Fruit fly (Drosophila melanogaster) whole organism, embryonic: Measurements from ENCODE around the gene robo3.

Experiments used
- Blimp-1 ChIP-seq: fragments of 200-800 bp; sonication (Bioruptor generic); optimal IDR thresholded peaks from 3 replicates; lab custom pipeline; 2018; ENCODE audit warnings: missing biosample characterization, missing genetic modification characterization, mild to moderate bottlenecking, moderate library complexity, missing genetic modification reagents
- CG10366 ChIP-seq: fragments of 200-800 bp; sonication (Bioruptor generic); IDR thresholded peaks from 2 replicates; pipeline ENCODE4 v1.3.6; 2022; ENCODE audit warnings: missing biosample characterization, missing genetic modification characterization
- CG10431 ChIP-seq: fragments of 200-800 bp; sonication (Bioruptor generic); optimal IDR thresholded peaks from 3 replicates; lab custom pipeline; 2018; ENCODE audit warnings: missing biosample characterization, mild to moderate bottlenecking, missing genetic modification characterization
- CG12071 ChIP-seq: fragments of 200-800 bp; sonication (Bioruptor generic); optimal IDR thresholded peaks from 3 replicates; lab custom pipeline; 2018; ENCODE audit warnings: missing biosample characterization, mild to moderate bottlenecking, missing genetic modification characterization
- CG12104 ChIP-seq: fragments of 200-800 bp; sonication (Bioruptor generic); optimal IDR thresholded peaks from 3 replicates; lab custom pipeline; 2016; ENCODE audit warnings: missing biosample characterization, missing genetic modification characterization
- CG12155 ChIP-seq: fragments of 200-800 bp; sonication (Bioruptor generic); optimal IDR thresholded peaks from 3 replicates; lab custom pipeline; 2016; ENCODE audit warnings: missing biosample characterization, missing genetic modification characterization
- CG13123 ChIP-seq: fragments of 200-800 bp; sonication (Bioruptor generic); optimal IDR thresholded peaks from 2 replicates; lab custom pipeline; 2016; ENCODE audit warnings: missing biosample characterization, missing genetic modification characterization
- CG14710 ChIP-seq: fragments of 200-800 bp; sonication (Bioruptor generic); optimal IDR thresholded peaks from 3 replicates; lab custom pipeline; 2019; ENCODE audit warnings: missing biosample characterization, mild to moderate bottlenecking, missing genetic modification characterization, moderate library complexity
- CG15011 ChIP-seq: fragments of 200-800 bp; sonication (Bioruptor generic); optimal IDR thresholded peaks from 3 replicates; lab custom pipeline; 2018; ENCODE audit warnings: missing biosample characterization, mild to moderate bottlenecking, missing genetic modification characterization
- CG15269 ChIP-seq: fragments of 200-800 bp; sonication (Bioruptor generic); optimal IDR thresholded peaks from 2 replicates; lab custom pipeline; 2018; ENCODE audit warnings: missing biosample characterization, mild to moderate bottlenecking, missing genetic modification characterization, moderate library complexity
- CG17359 ChIP-seq: fragments of 200-800 bp; sonication (Bioruptor generic); optimal IDR thresholded peaks from 3 replicates; lab custom pipeline; 2018; ENCODE audit warnings: missing biosample characterization, mild to moderate bottlenecking, missing genetic modification characterization, moderate library complexity
- CG1792 ChIP-seq: fragments of 200-800 bp; sonication (Bioruptor generic); optimal IDR thresholded peaks from 2 replicates; lab custom pipeline; 2016; ENCODE audit warnings: missing biosample characterization, missing genetic modification characterization
- CG1832 ChIP-seq: fragments of 200-800 bp; sonication (Bioruptor generic); optimal IDR thresholded peaks from 2 replicates; lab custom pipeline; 2017; ENCODE audit warnings: missing biosample characterization, mild to moderate bottlenecking, missing genetic modification characterization, inconsistent platforms
- CG2129 ChIP-seq: fragments of 200-800 bp; sonication (Bioruptor generic); IDR thresholded peaks from 2 replicates; pipeline ENCODE4 v1.3.6; 2022; ENCODE audit warnings: missing biosample characterization, missing genetic modification characterization; ENCODE audit not compliant: partially characterized antibody
- CG2889 ChIP-seq: fragments of 200-800 bp; sonication (Bioruptor generic); IDR thresholded peaks from 3 replicates; pipeline ENCODE4 v1.3.6; 2022; ENCODE audit warnings: missing biosample characterization, missing genetic modification characterization
- CG30020 ChIP-seq: fragments of 200-800 bp; optimal IDR thresholded peaks from 2 replicates; lab custom pipeline; 2019; ENCODE audit warnings: missing biosample characterization, mild to moderate bottlenecking, missing genetic modification characterization, moderate library complexity
- CG30431 ChIP-seq: fragments of 200-800 bp; sonication (Bioruptor generic); optimal IDR thresholded peaks from 2 replicates; lab custom pipeline; 2017; ENCODE audit warnings: missing biosample characterization, missing genetic modification characterization
- CG34422 ChIP-seq: fragments of 200-800 bp; sonication (Bioruptor generic); IDR thresholded peaks from 3 replicates; pipeline ENCODE4 v1.3.6; 2022; ENCODE audit warnings: missing biosample characterization, missing genetic modification characterization
- CG4820 ChIP-seq: fragments of 200-800 bp; sonication (Bioruptor generic); optimal IDR thresholded peaks from 3 replicates; lab custom pipeline; 2016; ENCODE audit warnings: missing biosample characterization, missing genetic modification characterization
- CG4854 ChIP-seq: fragments of 200-800 bp; sonication (Bioruptor generic); optimal IDR thresholded peaks from 2 replicates; lab custom pipeline; 2016; ENCODE audit warnings: missing biosample characterization, missing genetic modification characterization, inconsistent platforms
- CG6765 ChIP-seq: fragments of 200-800 bp; sonication (Bioruptor generic); optimal IDR thresholded peaks from 3 replicates; lab custom pipeline; 2017; ENCODE audit warnings: missing biosample characterization, mild to moderate bottlenecking, missing genetic modification characterization
- CG7271 ChIP-seq: fragments of 200-800 bp; sonication (Bioruptor generic); optimal IDR thresholded peaks from 2 replicates; lab custom pipeline; 2018; ENCODE audit warnings: missing biosample characterization, mild to moderate bottlenecking, missing genetic modification characterization, moderate library complexity
- CG8281 ChIP-seq: fragments of 200-800 bp; sonication (Bioruptor generic); optimal IDR thresholded peaks from 2 replicates; lab custom pipeline; 2018; ENCODE audit warnings: missing biosample characterization, mild to moderate bottlenecking, missing genetic modification characterization, moderate library complexity
- Dek ChIP-seq: fragments of 200-800 bp; sonication (Bioruptor generic); optimal IDR thresholded peaks from 3 replicates; lab custom pipeline; 2019; ENCODE audit warnings: missing biosample characterization, mild to moderate bottlenecking, missing genetic modification characterization, moderate library complexity
- Dfd ChIP-seq, 2 experiments: fragments of >200 bp; optimal IDR thresholded peaks; 2 replicates each; lab custom pipeline; 2017; ENCODE audit warnings: missing biosample characterization in 2 of 2, missing genetic modification characterization in 2 of 2
- Doc2 ChIP-seq: fragments of 200-800 bp; sonication (Bioruptor generic); IDR thresholded peaks from 2 replicates; pipeline ENCODE4 v1.3.6; 2022; ENCODE audit warnings: missing biosample characterization, missing genetic modification characterization
- Eip74EF ChIP-seq, 2 experiments: fragments of 200-800 bp in 1 of 2; fragments of >200 bp in 1 of 2; sonication (Bioruptor generic) in 1 of 2; optimal IDR thresholded peaks; 2 replicates each; lab custom pipeline; 2017 to 2019; ENCODE audit warnings: missing biosample characterization in 2 of 2, missing genetic modification characterization in 2 of 2, mild to moderate bottlenecking in 1 of 2, moderate library complexity in 1 of 2
- Elba2 ChIP-seq: fragments of 200-800 bp; sonication (Bioruptor generic); optimal IDR thresholded peaks from 3 replicates; lab custom pipeline; 2016; ENCODE audit warnings: missing biosample characterization, missing genetic modification characterization
- MESR4 ChIP-seq: fragments of 200-800 bp; sonication (Bioruptor generic); optimal IDR thresholded peaks from 2 replicates; lab custom pipeline; 2018; ENCODE audit warnings: missing biosample characterization, mild to moderate bottlenecking, missing genetic modification characterization, moderate library complexity
- Sox102F ChIP-seq: fragments of 200-800 bp; sonication (Bioruptor generic); optimal IDR thresholded peaks from 2 replicates; lab custom pipeline; 2018; ENCODE audit warnings: missing biosample characterization, mild to moderate bottlenecking, missing genetic modification characterization, moderate library complexity
- Vsx1 ChIP-seq: fragments of 200-800 bp; sonication (Bioruptor generic); optimal IDR thresholded peaks from 2 replicates; lab custom pipeline; 2017; ENCODE audit warnings: missing biosample characterization, mild to moderate bottlenecking, missing genetic modification characterization, missing genetic modification reagents
- cg ChIP-seq: fragments of 200-800 bp; sonication (Bioruptor generic); optimal IDR thresholded peaks from 3 replicates; lab custom pipeline; 2019; ENCODE audit warnings: missing biosample characterization, mild to moderate bottlenecking, missing genetic modification characterization, moderate library complexity
- danr ChIP-seq: fragments of 200-800 bp; sonication (Bioruptor generic); IDR thresholded peaks from 2 replicates; pipeline ENCODE4 v1.3.6; 2022; ENCODE audit warnings: missing biosample characterization, missing genetic modification characterization
- dimm ChIP-seq: fragments of 200-800 bp; sonication (Bioruptor generic); IDR thresholded peaks from 2 replicates; pipeline ENCODE4 v1.3.6; 2022; ENCODE audit warnings: missing biosample characterization, missing genetic modification characterization
- emc ChIP-seq: fragments of 200-800 bp; sonication (Bioruptor generic); optimal IDR thresholded peaks from 2 replicates; lab custom pipeline; 2016; ENCODE audit warnings: missing biosample characterization, missing genetic modification characterization
- exex ChIP-seq: fragments of 200-800 bp; sonication (Bioruptor generic); optimal IDR thresholded peaks from 4 replicates; lab custom pipeline; 2018; ENCODE audit warnings: missing biosample characterization, mild to moderate bottlenecking, missing genetic modification characterization, moderate library complexity
- ftz-f1 ChIP-seq: fragments of 200-800 bp; sonication (Bioruptor generic); optimal IDR thresholded peaks from 2 replicates; lab custom pipeline; 2016; ENCODE audit warnings: missing biosample characterization, missing genetic modification characterization
- gsb ChIP-seq: fragments of 200-800 bp; sonication (Bioruptor generic); IDR thresholded peaks from 2 replicates; pipeline ENCODE4 v1.3.6; 2022; ENCODE audit warnings: missing biosample characterization, missing genetic modification characterization
- gsb-n ChIP-seq: fragments of 200-800 bp; sonication (Bioruptor generic); optimal IDR thresholded peaks from 3 replicates; lab custom pipeline; 2018; ENCODE audit warnings: missing biosample characterization, mild to moderate bottlenecking, missing genetic modification characterization
- lmd ChIP-seq: fragments of 200-800 bp; sonication (Bioruptor generic); IDR thresholded peaks from 2 replicates; pipeline ENCODE4 v1.3.6; 2022; ENCODE audit warnings: missing biosample characterization, missing genetic modification characterization
- luna ChIP-seq: fragments of 200-800 bp; sonication (Bioruptor generic); optimal IDR thresholded peaks from 2 replicates; lab custom pipeline; 2016; ENCODE audit warnings: missing biosample characterization, missing genetic modification characterization
- maf-S ChIP-seq: fragments of 200-800 bp; sonication (Bioruptor generic); optimal IDR thresholded peaks from 2 replicates; lab custom pipeline; 2016; ENCODE audit warnings: missing biosample characterization, missing genetic modification characterization
- nerfin-2 ChIP-seq: fragments of 200-800 bp; sonication (Bioruptor generic); IDR thresholded peaks from 2 replicates; pipeline ENCODE4 v1.3.6; 2022; ENCODE audit warnings: missing biosample characterization, missing genetic modification characterization; ENCODE audit not compliant: partially characterized antibody
- onecut ChIP-seq: fragments of 200-800 bp; sonication (Bioruptor generic); IDR thresholded peaks from 2 replicates; pipeline ENCODE4 v1.3.6; 2022; ENCODE audit warnings: missing biosample characterization, missing genetic modification characterization
- sna ChIP-seq: fragments of 200-800 bp; sonication (Bioruptor generic); IDR thresholded peaks from 2 replicates; pipeline ENCODE4 v1.3.6; 2022; ENCODE audit warnings: missing biosample characterization, missing genetic modification characterization; ENCODE audit not compliant: partially characterized antibody
- stc ChIP-seq: fragments of 200-800 bp; sonication (Bioruptor generic); IDR thresholded peaks from 2 replicates; pipeline ENCODE4 v1.3.6; 2022; ENCODE audit warnings: missing biosample characterization, missing genetic modification characterization
- sug ChIP-seq: fragments of 200-800 bp; optimal IDR thresholded peaks from 2 replicates; lab custom pipeline; 2019; ENCODE audit warnings: missing biosample characterization, mild to moderate bottlenecking, missing genetic modification characterization, moderate library complexity
- tap ChIP-seq: fragments of 200-800 bp; optimal IDR thresholded peaks from 3 replicates; lab custom pipeline; 2019; ENCODE audit warnings: missing biosample characterization, mild to moderate bottlenecking, missing genetic modification characterization, moderate library complexity
- tna ChIP-seq: fragments of 200-800 bp; sonication (Bioruptor generic); IDR thresholded peaks from 2 replicates; pipeline ENCODE4 v1.3.6; 2022; ENCODE audit warnings: missing biosample characterization, missing genetic modification characterization; ENCODE audit not compliant: partially characterized antibody
- tup ChIP-seq: fragments of 200-800 bp; sonication (Bioruptor generic); optimal IDR thresholded peaks from 2 replicates; lab custom pipeline; 2016; ENCODE audit warnings: missing biosample characterization, mild to moderate bottlenecking, missing genetic modification characterization, moderate library complexity

Gene robo3

DNA sequence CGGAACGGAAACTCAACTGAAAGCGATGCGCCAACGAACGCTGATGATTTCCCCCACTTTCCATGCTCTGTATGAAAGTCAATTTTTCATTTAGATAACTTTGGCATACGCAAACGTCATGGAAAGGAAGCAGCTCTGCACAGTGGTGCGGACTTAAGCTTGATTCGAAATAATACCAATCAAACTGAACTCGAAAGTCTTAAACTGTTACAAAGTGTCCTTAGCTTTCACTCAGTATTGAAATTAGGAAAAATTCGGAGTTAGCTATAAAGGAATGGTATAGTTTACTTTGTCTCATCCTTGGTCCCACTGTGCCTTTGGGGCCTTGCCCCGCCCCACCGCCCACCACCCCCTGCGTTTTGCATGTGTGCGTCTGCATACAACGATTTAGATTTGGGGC is 48.8 kb upstream of the robo3 start (continued):
- TF ChIP-seq CG8281 (tag; lab: Kevin White, UChicago) (no peak), Vsx1 (GFP tag; lab: Kevin White, UChicago) (no peak), tna (GFP tag; lab: Robert Waterston, UW) (no peak), sug (tag; lab: Kevin White, UChicago) (peak; percentile 36), CG10431 (GFP tag; lab: Kevin White, UChicago) (no peak), exex (tag; lab: Kevin White, UChicago) (no peak), CG30431 (GFP tag; lab: Kevin White, UChicago) (no peak), tap (tag; lab: Kevin White, UChicago) (peak; percentile 28), tup (no peak), CG2129 (GFP tag; lab: Robert Waterston, UW) (no peak), gsb (GFP tag; lab: Robert Waterston, UW) (no peak), lmd (GFP tag; lab: Robert Waterston, UW) (peak; percentile 70; the same call in 1 of the 2 replicates), gsb-n (tag; lab: Kevin White, UChicago) (no peak), CG34422 (GFP tag; lab: Robert Waterston, UW) (peak; percentile 13; the same call in 1 of the 3 replicates), CG2889 (GFP tag; lab: Robert Waterston, UW) (peak; percentile 57; the same call in 1 of the 3 replicates), CG15011 (GFP tag; lab: Kevin White, UChicago) (no peak), MESR4 (GFP tag; lab: Kevin White, UChicago) (no peak), CG1832 (GFP tag; lab: Kevin White, UChicago) (no peak), Blimp-1 (GFP tag; lab: Kevin White, UChicago) (peak; percentile 30), CG17359 (tag; lab: Kevin White, UChicago) (peak; percentile 38), CG12104 (GFP tag; lab: Kevin White, UChicago) (no peak), cg (no peak), sna (no peak), CG15269 (tag; lab: Kevin White, UChicago) (peak; percentile 75), CG30020 (no peak), Elba2 (GFP tag; lab: Kevin White, UChicago) (no peak), CG4854 (GFP tag; lab: Kevin White, UChicago) (no peak), nerfin-2 (GFP tag; lab: Robert Waterston, UW) (no peak), Dfd (GFP tag; optimal IDR thresholded peaks at IDR 0.05; lab: Kevin White, UChicago) (no peak), CG12155 (peak; percentile 12), CG6765 (GFP tag; lab: Kevin White, UChicago) (no peak), Doc2 (GFP tag; lab: Robert Waterston, UW) (peak; percentile 23; the same call in 1 of the 2 replicates), luna (GFP tag; lab: Kevin White, UChicago) (no peak), maf-S (no peak), CG10366 (GFP tag; lab: Robert Waterston, UW) (peak; percentile 62), Eip74EF (GFP tag; optimal IDR thresholded peaks at IDR 0.05; lab: Kevin White, UChicago) (no peak), onecut (peak; percentile 51), CG12071 (GFP tag; lab: Kevin White, UChicago) (peak; percentile 16), emc (GFP tag; lab: Kevin White, UChicago) (no peak), dimm (GFP tag; lab: Robert Waterston, UW) (0 out of 2 replicates have a peak, but pooled peaks have one; percentile 28), stc (GFP tag; lab: Robert Waterston, UW) (peak; percentile 66), CG14710 (tag; lab: Kevin White, UChicago) (no peak), CG4820 (GFP tag; lab: Kevin White, UChicago) (no peak), ftz-f1 (GFP tag; lab: Kevin White, UChicago) (no peak), CG1792 (no peak), Sox102F (peak; percentile 66), danr (GFP tag; lab: Robert Waterston, UW) (no peak), CG7271 (tag; lab: Kevin White, UChicago) (no peak), CG13123 (GFP tag; lab: Kevin White, UChicago) (no peak), Dek (tag; lab: Kevin White, UChicago) (peak; percentile 42)
